Worm (Caenorhabditis elegans) whole organism, L4 larva: ENCODE data around the gene C50F4.16.

Experiments used
- hlh-30 ChIP-seq: sonication (generic microtip); optimal IDR thresholded peaks from 2 replicates; lab custom pipeline; 2017; ENCODE audit warnings: antibody characterized with exemption, mild to moderate bottlenecking, missing genetic modification characterization, missing compliant biosample characterization; ENCODE audit not compliant: insufficient read depth
- nhr-25 ChIP-seq: sonication (generic microtip); optimal IDR thresholded peaks from 2 replicates; lab custom pipeline; 2017; ENCODE audit warnings: missing genetic modification characterization, mild to moderate bottlenecking, missing compliant biosample characterization, antibody characterized with exemption, moderate library complexity, borderline replicate concordance; ENCODE audit not compliant: insufficient read depth
- nhr-6 ChIP-seq: fragments of 150-350 bp; optimal IDR thresholded peaks from 2 replicates; lab custom pipeline; 2014; ENCODE audit warnings: missing biosample characterization, missing genetic modification characterization
- nhr-76 ChIP-seq: fragments of 150-350 bp; optimal IDR thresholded peaks from 2 replicates; lab custom pipeline; 2014; ENCODE audit warnings: missing biosample characterization, missing genetic modification characterization
- set-16 ChIP-seq: fragments of 200-800 bp; sonication (Bioruptor generic); IDR thresholded peaks from 2 replicates; pipeline ENCODE4 v1.3.6; 2022; ENCODE audit warnings: missing genetic modification reagents, missing genetic modification characterization, missing compliant biosample characterization
- unc-39 ChIP-seq: sonication (generic microtip); optimal IDR thresholded peaks from 2 replicates; lab custom pipeline; 2017; ENCODE audit warnings: missing biosample characterization, missing genetic modification characterization

DNA sequence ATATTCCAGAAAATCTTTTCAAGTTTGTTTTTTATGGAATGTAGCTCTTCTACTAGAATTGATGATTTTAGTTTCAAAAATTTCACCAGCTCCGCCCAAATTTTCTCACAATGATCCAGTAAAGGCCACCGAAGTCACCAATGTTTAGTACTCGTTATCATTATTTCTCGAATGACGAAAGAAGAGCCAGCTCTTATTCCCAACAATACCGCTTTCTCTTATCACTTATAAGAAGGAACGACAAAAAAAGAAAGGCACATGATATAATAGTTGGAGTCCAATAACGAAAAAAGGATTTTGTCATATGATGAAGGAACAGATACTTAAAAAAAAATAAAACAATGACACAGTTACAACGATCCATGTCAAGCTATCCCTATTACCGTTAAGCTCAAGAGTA is 29.6 kb upstream of the C50F4.16 start:
- no peak for TF ChIP-seq nhr-76 (tag; lab: Kevin White, UChicago)
- TF ChIP-seq nhr-25 (tag; lab: Kevin White, UChicago) = no peak
- TF ChIP-seq nhr-6 (tag; lab: Kevin White, UChicago) = no peak
- TF ChIP-seq unc-39 (tag; lab: Kevin White, UChicago) = no peak
- TF ChIP-seq hlh-30 (tag; lab: Kevin White, UChicago) = no peak
- no peak for TF ChIP-seq set-16 (GFP tag; lab: Robert Waterston, UW)
